Worm (Caenorhabditis elegans) whole organism, L3 larva: ENCODE measurements around the gene oatr-1.

ENCODE experiments used
- ceh-28 ChIP-seq: fragments of 150-350 bp; optimal IDR thresholded peaks from 2 replicates; lab custom pipeline; 2014; ENCODE audit warnings: missing biosample characterization, missing genetic modification reagents, missing genetic modification characterization
- egl-27 ChIP-seq: sonication (generic microtip); optimal IDR thresholded peaks from 4 replicates; lab custom pipeline; 2017; ENCODE audit warnings: missing biosample characterization, missing genetic modification reagents, missing genetic modification characterization
- elt-1 ChIP-seq: fragments of 150-350 bp; optimal IDR thresholded peaks from 2 replicates; lab custom pipeline; 2014; ENCODE audit warnings: missing biosample characterization, missing genetic modification characterization
- hmg-11 ChIP-seq: sonication (generic microtip); optimal IDR thresholded peaks from 2 replicates; lab custom pipeline; 2016; ENCODE audit warnings: missing genetic modification characterization, missing compliant biosample characterization
- jun-1 ChIP-seq: fragments of 150-350 bp; optimal IDR thresholded peaks from 2 replicates; lab custom pipeline; 2014; ENCODE audit warnings: missing biosample characterization, missing genetic modification reagents, missing genetic modification characterization
- nhr-11 ChIP-seq: fragments of 150-350 bp; optimal IDR thresholded peaks from 2 replicates; lab custom pipeline; 2014; ENCODE audit warnings: missing biosample characterization, missing genetic modification characterization
- nhr-76 ChIP-seq: fragments of 150-350 bp; sonication (generic microtip); optimal IDR thresholded peaks from 5 replicates; lab custom pipeline; 2014; ENCODE audit warnings: missing biosample characterization, missing genetic modification characterization
- pha-4 ChIP-seq: fragments of 150-350 bp; optimal IDR thresholded peaks from 2 replicates; lab custom pipeline; 2014; ENCODE audit warnings: missing biosample characterization, missing genetic modification reagents, missing genetic modification characterization
- sea-2 ChIP-seq: fragments of 150-350 bp; sonication (generic microtip); optimal IDR thresholded peaks from 4 replicates; lab custom pipeline; 2014; ENCODE audit warnings: missing biosample characterization, missing genetic modification reagents, missing genetic modification characterization
- unc-62 ChIP-seq: fragments of 150-350 bp; sonication (generic microtip); optimal IDR thresholded peaks from 4 replicates; lab custom pipeline; 2014; ENCODE audit warnings: missing biosample characterization, missing genetic modification reagents, missing genetic modification characterization
- zag-1 ChIP-seq: fragments of 150-350 bp; optimal IDR thresholded peaks from 2 replicates; lab custom pipeline; 2014; ENCODE audit warnings: missing biosample characterization, missing genetic modification characterization

- TF ChIP-seq pha-4 (tag; lab: Kevin White, UChicago) (no peak), ceh-28 (tag; lab: Kevin White, UChicago) (no peak), unc-62 (GFP tag; lab: Kevin White, UChicago) (no peak), nhr-76 (tag; lab: Kevin White, UChicago) (no peak), nhr-11 (tag; lab: Kevin White, UChicago) (no peak), sea-2 (GFP tag; lab: Kevin White, UChicago) (no peak), jun-1 (no peak), hmg-11 (no peak), egl-27 (no peak), zag-1 (tag; lab: Kevin White, UChicago) (no peak), elt-1 (tag; lab: Kevin White, UChicago) (no peak)
Observed at ce11 chrIII:6418254-6418653, 22.3 kb upstream of the oatr-1 start.
